Fruit fly (Drosophila melanogaster): ENCODE results near the gene Xrcc2.

Gene Xrcc2

dm6 chrX:18550726-18551125 is 50.8 kb downstream of the Xrcc2 start:
- TF ChIP-seq CrebA (GFP tag; optimal IDR thresholded peaks at IDR 0.05; ENCODE audit: borderline replicate concordance) (no peak), brk (GFP tag; optimal IDR thresholded peaks at IDR 0.05) (no peak), Hr83 (GFP tag; optimal IDR thresholded peaks at IDR 0.05; ENCODE audit: poor library complexity, severe bottlenecking) (no peak), Rel (GFP tag; optimal IDR thresholded peaks at IDR 0.05) (no peak), Rel (tag; optimal IDR thresholded peaks at IDR 0.05) (no peak), CG9705 (GFP tag; optimal IDR thresholded peaks at IDR 0.05) (no peak), dsf (GFP tag; optimal IDR thresholded peaks at IDR 0.05; ENCODE audit: borderline replicate concordance) (no peak), Mio (GFP tag; optimal IDR thresholded peaks at IDR 0.05) (no peak)
